Fruit fly (Drosophila melanogaster): Measurements from ENCODE around the gene GckIII.

DNA sequence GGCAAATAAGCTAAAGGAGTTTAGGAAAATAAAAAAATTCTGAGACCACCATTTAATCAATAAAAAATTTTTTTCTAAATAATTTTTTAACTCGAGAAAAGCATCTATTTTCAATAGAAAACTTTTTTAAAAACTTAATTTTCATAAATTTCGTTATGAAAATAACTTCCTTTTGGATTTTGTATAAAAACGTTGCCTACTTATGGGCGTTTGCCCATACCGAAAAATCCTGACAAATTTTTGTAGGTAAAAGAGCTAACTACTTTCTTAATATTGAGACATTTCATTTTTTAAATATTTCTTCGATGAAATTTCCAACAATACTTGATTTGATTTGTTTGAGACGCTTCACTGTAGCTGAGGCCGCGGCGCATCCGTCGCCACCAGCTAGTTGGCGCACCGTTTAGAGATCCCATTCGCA lies 25.1 kb upstream of the GckIII start:
- TF ChIP-seq achi (GFP tag; optimal IDR thresholded peaks at IDR 0.05): peak; percentile 71
- TF ChIP-seq lz (GFP tag; optimal IDR thresholded peaks at IDR 0.05): peak; percentile 31
- TF ChIP-seq Sox102F (GFP tag; optimal IDR thresholded peaks at IDR 0.05): no peak
- peak; percentile 85 for TF ChIP-seq CG4318 (GFP tag; optimal IDR thresholded peaks at IDR 0.05)
- peak; percentile 46 for TF ChIP-seq CG6792 (GFP tag; optimal IDR thresholded peaks at IDR 0.05)
- TF ChIP-seq CG32006 (GFP tag; optimal IDR thresholded peaks at IDR 0.05): peak; percentile 95

Data from whole organism, prepupa.